Fruit fly (Drosophila melanogaster): ENCODE measurements around the gene CG8927.

CG8927 gene

dm6 chr3R:16222300-16222903 is 41.6 kb downstream of the CG8927 start (continued):
- TF ChIP-seq lola (GFP tag; optimal IDR thresholded peaks at IDR 0.05) (peak in 2 of 3 experiments; percentile 37 to 64), gfzf (GFP tag; optimal IDR thresholded peaks at IDR 0.05) (peak; percentile 49), dm (GFP tag; optimal IDR thresholded peaks at IDR 0.05) (peak; percentile 99), CG33213 (GFP tag; optimal IDR thresholded peaks at IDR 0.05) (peak; percentile 100), fd64A (GFP tag; optimal IDR thresholded peaks at IDR 0.05) (peak; percentile 100), C15 (GFP tag; IDR thresholded peaks at IDR 0.05) (peak; percentile 99), gt (GFP tag; IDR thresholded peaks at IDR 0.05) (peak; percentile 99), Nf-YC (tag; optimal IDR thresholded peaks at IDR 0.05) (peak; percentile 76), lab (GFP tag; optimal IDR thresholded peaks at IDR 0.05) (peak; percentile 100), maf-S (GFP tag; optimal IDR thresholded peaks at IDR 0.05) (peak; percentile 99), ind (GFP tag; optimal IDR thresholded peaks at IDR 0.05) (peak; percentile 100), CG10366 (GFP tag; IDR thresholded peaks at IDR 0.05) (peak; percentile 100), pb (GFP tag; optimal IDR thresholded peaks at IDR 0.05) (peak; percentile 100), hth (optimal IDR thresholded peaks at IDR 0.05) (no peak), tio (GFP tag; optimal IDR thresholded peaks at IDR 0.05) (peak; percentile 97), dmrt11E (tag; optimal IDR thresholded peaks at IDR 0.05) (peak; percentile 93), amos (GFP tag; IDR thresholded peaks at IDR 0.05; ENCODE audit: partially characterized antibody) (no peak), ssp (GFP tag; IDR thresholded peaks at IDR 0.05) (peak; percentile 96), CG13775 (GFP tag; optimal IDR thresholded peaks at IDR 0.05) (peak; percentile 90), Mad (GFP tag; optimal IDR thresholded peaks at IDR 0.05) (peak; percentile 99), Ssrp (tag; optimal IDR thresholded peaks at IDR 0.05) (peak; percentile 98), Hmx (GFP tag; optimal IDR thresholded peaks at IDR 0.05) (peak; percentile 95), danr (GFP tag; IDR thresholded peaks at IDR 0.05) (peak; percentile 99), BEAF-32 (GFP tag; optimal IDR thresholded peaks at IDR 0.05) (peak; percentile 20), CG13296 (GFP tag; optimal IDR thresholded peaks at IDR 0.05) (peak; percentile 97), Fer3 (tag; optimal IDR thresholded peaks at IDR 0.05) (peak; percentile 99), ewg (GFP tag; optimal IDR thresholded peaks at IDR 0.05) (peak; percentile 98), mld (GFP tag; IDR thresholded peaks at IDR 0.05; ENCODE audit: partially characterized antibody) (no peak), nom (GFP tag; optimal IDR thresholded peaks at IDR 0.05) (peak; percentile 89), pzg (GFP tag; optimal IDR thresholded peaks at IDR 0.05) (peak; percentile 48), disco-r (GFP tag; optimal IDR thresholded peaks at IDR 0.05) (peak; percentile 99), BtbVII (GFP tag; optimal IDR thresholded peaks at IDR 0.05) (peak; percentile 98), tll (GFP tag; optimal IDR thresholded peaks at IDR 0.05) (no peak), Sox100B (GFP tag; optimal IDR thresholded peaks at IDR 0.05) (peak; percentile 91), Dip3 (GFP tag; optimal IDR thresholded peaks at IDR 0.05) (peak; percentile 99), nerfin-1 (tag; optimal IDR thresholded peaks at IDR 0.05) (peak; percentile 96), Blimp-1 (GFP tag; optimal IDR thresholded peaks at IDR 0.05) (peak; percentile 99), CG15696 (tag; optimal IDR thresholded peaks at IDR 0.05) (peak; percentile 92), Gug (GFP tag; IDR thresholded peaks at IDR 0.05) (peak; percentile 100), kay (GFP tag; optimal IDR thresholded peaks at IDR 0.05) (peak; percentile 99), lov (optimal IDR thresholded peaks at IDR 0.05) (no peak), lov (GFP tag; IDR thresholded peaks at IDR 0.05) (peak; percentile 100), CG34376 (GFP tag; optimal IDR thresholded peaks at IDR 0.05) (peak; percentile 97), CG8089 (GFP tag; optimal IDR thresholded peaks at IDR 0.05) (peak; percentile 99), abd-A (tag; optimal IDR thresholded peaks at IDR 0.05) (peak; percentile 99), B-H2 (GFP tag; optimal IDR thresholded peaks at IDR 0.05) (peak; percentile 95), ara (GFP tag; IDR thresholded peaks at IDR 0.05) (peak; percentile 100), CG11085 (GFP tag; IDR thresholded peaks at IDR 0.05) (peak; percentile 98), CG12236 (GFP tag; optimal IDR thresholded peaks at IDR 0.05) (peak; percentile 99)
